Fruit fly (Drosophila melanogaster) whole organism, embryonic: Measurements from ENCODE around the gene haf.

ENCODE experiments used
- CG12942 ChIP-seq: fragments of 200-800 bp; sonication (Bioruptor generic); optimal IDR thresholded peaks from 3 replicates; lab custom pipeline; 2016; ENCODE audit warnings: missing biosample characterization, missing genetic modification characterization
- CG18619 ChIP-seq: fragments of 200-800 bp; sonication (Bioruptor generic); optimal IDR thresholded peaks from 3 replicates; lab custom pipeline; 2017; ENCODE audit warnings: missing biosample characterization, mild to moderate bottlenecking, missing genetic modification characterization
- CG2678 ChIP-seq: fragments of 200-800 bp; sonication (Bioruptor generic); optimal IDR thresholded peaks from 3 replicates; lab custom pipeline; 2019; ENCODE audit warnings: missing biosample characterization, mild to moderate bottlenecking, missing genetic modification characterization, moderate library complexity
- CG3838 ChIP-seq: fragments of 200-800 bp; sonication (Bioruptor generic); optimal IDR thresholded peaks from 3 replicates; lab custom pipeline; 2016; ENCODE audit warnings: missing biosample characterization, missing genetic modification characterization
- CG8944 ChIP-seq: fragments of 200-800 bp; sonication (Bioruptor generic); optimal IDR thresholded peaks from 3 replicates; lab custom pipeline; 2016; ENCODE audit warnings: missing biosample characterization, missing genetic modification characterization
- H2.0 ChIP-seq: fragments of 200-800 bp; sonication (Bioruptor generic); IDR thresholded peaks from 2 replicates; pipeline ENCODE4 v1.3.6; 2022; ENCODE audit warnings: missing biosample characterization, missing genetic modification characterization
- cad ChIP-seq: fragments of >200 bp; optimal IDR thresholded peaks from 2 replicates; lab custom pipeline; 2017; ENCODE audit warnings: missing biosample characterization, missing genetic modification characterization
- corto ChIP-seq: fragments of 200-800 bp; sonication (Bioruptor generic); optimal IDR thresholded peaks from 2 replicates; lab custom pipeline; 2016; ENCODE audit warnings: missing biosample characterization, mild to moderate bottlenecking, missing genetic modification characterization, moderate library complexity
- dimm ChIP-seq: fragments of 200-800 bp; sonication (Bioruptor generic); IDR thresholded peaks from 2 replicates; pipeline ENCODE4 v1.3.6; 2022; ENCODE audit warnings: missing biosample characterization, missing genetic modification characterization
- insv ChIP-seq, 2 experiments: fragments of 200-800 bp; sonication (Bioruptor generic); optimal IDR thresholded peaks; 3 replicates each; lab custom pipeline; 2016 to 2018; ENCODE audit warnings: missing biosample characterization in 2 of 2, missing genetic modification characterization in 2 of 2
- klu ChIP-seq: fragments of 200-800 bp; sonication (Bioruptor generic); IDR thresholded peaks from 2 replicates; pipeline ENCODE4 v1.3.6; 2022; ENCODE audit warnings: missing biosample characterization, missing genetic modification characterization
- lilli ChIP-seq: fragments of 200-800 bp; sonication (Bioruptor generic); optimal IDR thresholded peaks from 3 replicates; lab custom pipeline; 2016; ENCODE audit warnings: missing biosample characterization, missing genetic modification characterization
- mld ChIP-seq: fragments of 200-800 bp; sonication (Bioruptor generic); IDR thresholded peaks from 3 replicates; pipeline ENCODE4 v1.3.6; 2022; ENCODE audit warnings: missing biosample characterization, missing genetic modification characterization; ENCODE audit not compliant: partially characterized antibody
- stc ChIP-seq: fragments of 200-800 bp; sonication (Bioruptor generic); IDR thresholded peaks from 2 replicates; pipeline ENCODE4 v1.3.6; 2022; ENCODE audit warnings: missing biosample characterization, missing genetic modification characterization

- TF ChIP-seq stc, result peak; percentile 81
- TF ChIP-seq H2.0, result peak; percentile 69; the same call in 1 of the 2 replicates
- TF ChIP-seq insv (GFP tag; optimal IDR thresholded peaks at IDR 0.05; lab: Kevin White, UChicago), result no peak
- TF ChIP-seq CG18619 (GFP tag; lab: Kevin White, UChicago), result peak; percentile 64
- no peak for TF ChIP-seq mld (GFP tag; lab: Robert Waterston, UW)
- peak; percentile 83 for TF ChIP-seq CG2678 (tag; lab: Kevin White, UChicago)
- TF ChIP-seq corto (GFP tag; lab: Kevin White, UChicago), result no peak
- peak; percentile 37 for TF ChIP-seq CG12942 (GFP tag; lab: Kevin White, UChicago)
- TF ChIP-seq CG3838, result no peak
- no peak for TF ChIP-seq cad
- no peak for TF ChIP-seq dimm (GFP tag; lab: Robert Waterston, UW)
- peak; percentile 78 for TF ChIP-seq lilli (GFP tag; lab: Kevin White, UChicago)
- peak; percentile 66 for TF ChIP-seq CG8944
- TF ChIP-seq klu (GFP tag; lab: Robert Waterston, UW), result peak; percentile 71
These were observed 35.2 kb downstream of the haf start for dm6 chr2L:1590167-1590566.
